Worm (Caenorhabditis elegans) whole organism, L4 larva: ENCODE measurements around the gene bra-1.

ENCODE experiments used
- D1046.2 ChIP-seq: fragments of 200-800 bp; sonication (Bioruptor generic); IDR thresholded peaks from 2 replicates; pipeline ENCODE4 v1.3.6; 2022; ENCODE audit warnings: missing genetic modification characterization, missing compliant biosample characterization
- R02D3.7 ChIP-seq: fragments of 150-350 bp; sonication (generic microtip); optimal IDR thresholded peaks from 3 replicates; lab custom pipeline; 2014; ENCODE audit warnings: missing biosample characterization, missing genetic modification characterization
- Y105C5A.15 ChIP-seq: fragments of 200-800 bp; sonication (Bioruptor generic); IDR thresholded peaks from 2 replicates; pipeline ENCODE4 v1.3.6; 2022; ENCODE audit warnings: missing genetic modification characterization, missing compliant biosample characterization
- ZK337.2 ChIP-seq: fragments of 200-800 bp; sonication (Bioruptor generic); IDR thresholded peaks from 2 replicates; pipeline ENCODE4 v1.3.6; 2022; ENCODE audit warnings: missing genetic modification reagents, missing genetic modification characterization, missing compliant biosample characterization
- ama-1 ChIP-seq: fragments of 150-350 bp; optimal IDR thresholded peaks from 2 replicates; lab custom pipeline; 2014; ENCODE audit warnings: inconsistent platforms, mixed read lengths
- arid-1 ChIP-seq: fragments of 200-800 bp; sonication (Bioruptor generic); conservative IDR thresholded peaks from 2 replicates; pipeline ENCODE4 v1.3.6; 2022; ENCODE audit warnings: missing genetic modification reagents, missing genetic modification characterization, missing compliant biosample characterization
- attf-4 ChIP-seq: sonication (generic microtip); optimal IDR thresholded peaks from 3 replicates; lab custom pipeline; 2017; ENCODE audit warnings: missing biosample characterization, missing genetic modification characterization
- ceh-32 ChIP-seq: sonication (generic microtip); optimal IDR thresholded peaks from 2 replicates; lab custom pipeline; 2016; ENCODE audit warnings: mild to moderate bottlenecking, missing genetic modification characterization, missing compliant biosample characterization; ENCODE audit not compliant: poor library complexity
- cey-2 ChIP-seq: sonication (generic microtip); optimal IDR thresholded peaks from 3 replicates; lab custom pipeline; 2017; ENCODE audit warnings: missing genetic modification characterization, mild to moderate bottlenecking, missing compliant biosample characterization, antibody characterized with exemption, borderline replicate concordance; ENCODE audit not compliant: insufficient read depth
- daf-16 ChIP-seq, 3 experiments: sonication (generic microtip); optimal IDR thresholded peaks; 2 replicates each; lab custom pipeline; 2016 to 2017; ENCODE audit warnings: missing genetic modification characterization in 3 of 3, missing genetic modification reagents in 3 of 3, mild to moderate bottlenecking in 2 of 3, missing compliant biosample characterization in 2 of 3, missing biosample characterization in 1 of 3, moderate library complexity in 1 of 3
- daf-19 ChIP-seq: fragments of 200-800 bp; sonication (Bioruptor generic); conservative IDR thresholded peaks from 2 replicates; pipeline ENCODE4 v1.3.6; 2022; ENCODE audit warnings: missing genetic modification characterization, missing compliant biosample characterization
- daf-8 ChIP-seq: fragments of 200-800 bp; sonication (Bioruptor generic); IDR thresholded peaks from 2 replicates; pipeline ENCODE4 v1.3.6; 2022; ENCODE audit warnings: missing genetic modification characterization, missing compliant biosample characterization
- dmd-8 ChIP-seq: fragments of 200-800 bp; sonication (Bioruptor generic); IDR thresholded peaks from 2 replicates; pipeline ENCODE4 v1.3.6; 2022; ENCODE audit warnings: missing genetic modification characterization, missing compliant biosample characterization
- dmd-9 ChIP-seq: fragments of 200-800 bp; sonication (Bioruptor generic); IDR thresholded peaks from 2 replicates; pipeline ENCODE4 v1.3.6; 2022; ENCODE audit warnings: missing genetic modification reagents, missing genetic modification characterization, missing compliant biosample characterization
- dpl-1 ChIP-seq: fragments of 150-350 bp; optimal IDR thresholded peaks from 2 replicates; lab custom pipeline; 2014; ENCODE audit warnings: missing biosample characterization, missing genetic modification reagents, missing genetic modification characterization
- fkh-10 ChIP-seq: fragments of 150-350 bp; optimal IDR thresholded peaks from 2 replicates; lab custom pipeline; 2014; ENCODE audit warnings: missing biosample characterization, missing genetic modification reagents, missing genetic modification characterization
- hmg-1.1 ChIP-seq: fragments of 200-800 bp; sonication (Bioruptor generic); IDR thresholded peaks from 2 replicates; pipeline ENCODE4 v1.3.6; 2022; ENCODE audit warnings: missing genetic modification reagents, missing genetic modification characterization, missing compliant biosample characterization
- lin-1 ChIP-seq: fragments of 200-800 bp; sonication (Bioruptor generic); IDR thresholded peaks from 2 replicates; pipeline ENCODE4 v1.3.6; 2022; ENCODE audit warnings: missing genetic modification reagents, missing genetic modification characterization, missing compliant biosample characterization
- lin-13 ChIP-seq: fragments of 150-350 bp; optimal IDR thresholded peaks from 2 replicates; lab custom pipeline; 2014; ENCODE audit warnings: missing biosample characterization, missing genetic modification reagents, missing genetic modification characterization
- lin-15B ChIP-seq: fragments of 150-350 bp; sonication (generic microtip); optimal IDR thresholded peaks from 3 replicates; lab custom pipeline; 2014; ENCODE audit warnings: missing biosample characterization, missing genetic modification characterization
- lin-29 ChIP-seq: fragments of 200-800 bp; sonication (Bioruptor generic); IDR thresholded peaks from 2 replicates; pipeline ENCODE4 v1.3.6; 2022; ENCODE audit warnings: missing genetic modification reagents, missing genetic modification characterization, missing compliant biosample characterization
- lin-38 ChIP-seq: fragments of 200-800 bp; sonication (Bioruptor generic); IDR thresholded peaks from 2 replicates; pipeline ENCODE4 v1.3.6; 2022; ENCODE audit warnings: missing genetic modification reagents, missing genetic modification characterization, missing compliant biosample characterization
- lin-39 ChIP-seq: fragments of 150-350 bp; optimal IDR thresholded peaks from 2 replicates; lab custom pipeline; 2014; ENCODE audit warnings: missing biosample characterization, missing genetic modification reagents, missing genetic modification characterization
- lsy-2 ChIP-seq, 2 experiments: fragments of 150-350 bp in 1 of 2; sonication (generic microtip) in 1 of 2; optimal IDR thresholded peaks; 2 replicates each; lab custom pipeline; 2014 to 2017; ENCODE audit warnings: missing biosample characterization in 2 of 2, missing genetic modification characterization in 2 of 2
- mdl-1 ChIP-seq, 2 experiments: fragments of 150-350 bp in 1 of 2; sonication (generic microtip) in 1 of 2; optimal IDR thresholded peaks; 2 replicates each; lab custom pipeline; 2014 to 2017; ENCODE audit warnings: missing biosample characterization in 2 of 2, missing genetic modification characterization in 2 of 2
- mep-1 ChIP-seq: fragments of 150-350 bp; sonication (generic microtip); optimal IDR thresholded peaks from 3 replicates; lab custom pipeline; 2014; ENCODE audit warnings: missing biosample characterization, missing genetic modification characterization
- mes-2 ChIP-seq: sonication (generic microtip); optimal IDR thresholded peaks from 2 replicates; lab custom pipeline; 2016; ENCODE audit warnings: missing genotype, mild to moderate bottlenecking, missing genetic modification characterization, missing compliant biosample characterization; ENCODE audit not compliant: poor library complexity, severe bottlenecking
- mxl-3 ChIP-seq: fragments of 200-800 bp; sonication (Bioruptor generic); optimal IDR thresholded peaks from 2 replicates; lab custom pipeline; 2018; ENCODE audit warnings: mild to moderate bottlenecking, missing genetic modification characterization, missing compliant biosample characterization
- nhr-10 ChIP-seq: fragments of 150-350 bp; optimal IDR thresholded peaks from 2 replicates; lab custom pipeline; 2014; ENCODE audit warnings: missing biosample characterization, missing genetic modification characterization
- nhr-102 ChIP-seq: sonication (generic microtip); optimal IDR thresholded peaks from 2 replicates; lab custom pipeline; 2016; ENCODE audit warnings: mild to moderate bottlenecking, missing genetic modification characterization, moderate library complexity, missing compliant biosample characterization
- nhr-111 ChIP-seq: fragments of 200-800 bp; sonication (Bioruptor generic); optimal IDR thresholded peaks from 2 replicates; lab custom pipeline; 2018; ENCODE audit warnings: mild to moderate bottlenecking, missing genetic modification characterization, missing compliant biosample characterization
- nhr-41 ChIP-seq: fragments of 200-800 bp; sonication (Bioruptor generic); IDR thresholded peaks from 2 replicates; pipeline ENCODE4 v1.3.6; 2022; ENCODE audit warnings: missing genetic modification reagents, missing genetic modification characterization, missing compliant biosample characterization
- nhr-76 ChIP-seq: fragments of 150-350 bp; optimal IDR thresholded peaks from 2 replicates; lab custom pipeline; 2014; ENCODE audit warnings: missing biosample characterization, missing genetic modification characterization
- pha-4 ChIP-seq, 2 experiments: fragments of 150-350 bp in 1 of 2; fragments of 200-800 bp in 1 of 2; sonication (Bioruptor generic) in 1 of 2; IDR thresholded peaks in 1 of 2; optimal IDR thresholded peaks in 1 of 2; 2 replicates each; pipeline versions ENCODE4 v1.3.6 to Lab custom; 2014 to 2022; ENCODE audit warnings: missing genetic modification characterization in 2 of 2, missing genetic modification reagents in 2 of 2, missing biosample characterization in 1 of 2, missing compliant biosample characterization in 1 of 2
- php-3 ChIP-seq: fragments of 200-800 bp; sonication (Bioruptor generic); IDR thresholded peaks from 2 replicates; pipeline ENCODE4 v1.3.6; 2022; ENCODE audit warnings: missing genetic modification reagents, missing genetic modification characterization, missing compliant biosample characterization
- sdz-12 ChIP-seq: fragments of 200-800 bp; sonication (Bioruptor generic); optimal IDR thresholded peaks from 2 replicates; lab custom pipeline; 2018; ENCODE audit warnings: mild to moderate bottlenecking, missing genetic modification characterization, missing compliant biosample characterization
- set-16 ChIP-seq: fragments of 200-800 bp; sonication (Bioruptor generic); IDR thresholded peaks from 2 replicates; pipeline ENCODE4 v1.3.6; 2022; ENCODE audit warnings: missing genetic modification reagents, missing genetic modification characterization, missing compliant biosample characterization
- skn-1 ChIP-seq: fragments of 150-350 bp; optimal IDR thresholded peaks from 2 replicates; lab custom pipeline; 2014; ENCODE audit warnings: missing biosample characterization, missing genetic modification characterization
- snpc-4 ChIP-seq: fragments of 150-350 bp; optimal IDR thresholded peaks from 2 replicates; lab custom pipeline; 2014; ENCODE audit warnings: missing biosample characterization, missing genetic modification characterization
- spr-3 ChIP-seq: fragments of 200-800 bp; sonication (Bioruptor generic); optimal IDR thresholded peaks from 2 replicates; lab custom pipeline; 2018; ENCODE audit warnings: mild to moderate bottlenecking, missing genetic modification characterization, missing compliant biosample characterization
- tag-97 ChIP-seq: fragments of 200-800 bp; sonication (Bioruptor generic); IDR thresholded peaks from 2 replicates; pipeline ENCODE4 v1.3.6; 2022; ENCODE audit warnings: missing genetic modification characterization, missing compliant biosample characterization
- unc-62 ChIP-seq, 3 experiments: fragments of 150-350 bp in 1 of 3; sonication (generic microtip); optimal IDR thresholded peaks in 2 of 3; peaks in 1 of 3; 1 replicate in 1 of 3; 2 replicates in 2 of 3; lab custom pipeline; 2014 to 2017; ENCODE audit warnings: missing biosample characterization in 3 of 3, missing genetic modification characterization in 3 of 3, missing genetic modification reagents in 3 of 3, missing genotype in 1 of 3
- zfp-2 ChIP-seq: sonication (generic microtip); optimal IDR thresholded peaks from 2 replicates; lab custom pipeline; 2016; ENCODE audit warnings: mild to moderate bottlenecking, missing genetic modification characterization, missing compliant biosample characterization

Gene bra-1

ce11 chrX:13591953-13592352, 6.3 kb upstream of the bra-1 start:
- no peak for TF ChIP-seq lin-1 (GFP tag; lab: Robert Waterston, UW)
- TF ChIP-seq ZK337.2 (GFP tag; lab: Robert Waterston, UW): no peak
- no peak for TF ChIP-seq nhr-10 (tag; lab: Kevin White, UChicago)
- 0 out of 2 replicates have a peak, but pooled peaks have one; percentile 47 for TF ChIP-seq php-3
- TF ChIP-seq pha-4 (GFP tag; IDR thresholded peaks at IDR 0.05; lab: Robert Waterston, UW): peak; percentile 57; the same call in 1 of the 2 replicates
- no peak for TF ChIP-seq pha-4 (tag; optimal IDR thresholded peaks at IDR 0.05; lab: Kevin White, UChicago)
- TF ChIP-seq set-16 (GFP tag; lab: Robert Waterston, UW): peak; percentile 99
- no peak for TF ChIP-seq lsy-2 (tag; optimal IDR thresholded peaks at IDR 0.05; lab: Kevin White, UChicago)

- TF ChIP-seq skn-1 (tag; lab: Kevin White, UChicago): no peak
- TF ChIP-seq lin-13 (GFP tag; lab: Kevin White, UChicago): no peak
- TF ChIP-seq D1046.2 (GFP tag; lab: Robert Waterston, UW): no peak
- TF ChIP-seq arid-1 (GFP tag; lab: Robert Waterston, UW): no peak
- no peak for TF ChIP-seq lin-38
Measured at ce11 chrX:13592367-13592766, 5.9 kb upstream of the bra-1 start, which contains the start of gene F54B11.4. Gene F54B11.4, plus strand, starts transcription at chrX:13592667.

ce11 chrX:13596003-13596767, 2.1 kb upstream of the bra-1 start, which contains the start of gene F54B11.5:
Gene F54B11.5, minus strand, starts transcription at chrX:13596068.
- TF ChIP-seq fkh-10 (no peak), pha-4 (GFP tag; IDR thresholded peaks at IDR 0.05; lab: Robert Waterston, UW) (no peak), pha-4 (tag; optimal IDR thresholded peaks at IDR 0.05; lab: Kevin White, UChicago) (no peak), daf-16 (GFP tag; optimal IDR thresholded peaks at IDR 0.05; lab: Kevin White, UChicago) (no peak), daf-16 (tag; optimal IDR thresholded peaks at IDR 0.05; lab: Kevin White, UChicago) (peak; percentile 44), R02D3.7 (tag; lab: Kevin White, UChicago) (no peak), nhr-10 (tag; lab: Kevin White, UChicago) (no peak), D1046.2 (GFP tag; lab: Robert Waterston, UW) (no peak), sdz-12 (no peak), nhr-102 (tag; lab: Kevin White, UChicago) (no peak), ZK337.2 (GFP tag; lab: Robert Waterston, UW) (no peak), Y105C5A.15 (GFP tag; lab: Robert Waterston, UW) (no peak), zfp-2 (tag; lab: Kevin White, UChicago) (no peak), lin-15B (tag; lab: Kevin White, UChicago) (no peak), daf-19 (no peak), nhr-41 (GFP tag; lab: Robert Waterston, UW) (no peak), dmd-9 (GFP tag; lab: Robert Waterston, UW) (no peak), mdl-1 (tag; optimal IDR thresholded peaks at IDR 0.05; lab: Kevin White, UChicago) (peak in 1 of 2 experiments; percentile 25), ceh-32 (no peak), daf-8 (GFP tag; lab: Robert Waterston, UW) (no peak), spr-3 (GFP tag; lab: Kevin White, UChicago) (no peak), unc-62 (GFP tag; optimal IDR thresholded peaks at IDR 0.05 in 1 of 2; lab: Kevin White, UChicago) (no peak), unc-62 (tag; optimal IDR thresholded peaks at IDR 0.05; lab: Kevin White, UChicago) (no peak), dpl-1 (peak; percentile 34), hmg-1.1 (GFP tag; lab: Robert Waterston, UW) (peak; percentile 51; the same call in 1 of the 2 replicates), mxl-3 (no peak), set-16 (GFP tag; lab: Robert Waterston, UW) (no peak), tag-97 (no peak), snpc-4 (tag; lab: Kevin White, UChicago) (no peak), arid-1 (GFP tag; lab: Robert Waterston, UW) (no peak), ama-1 (lab: Kevin White, UChicago) (no peak), mes-2 (tag; lab: Kevin White, UChicago) (peak; percentile 60), nhr-76 (tag; lab: Kevin White, UChicago) (no peak), dmd-8 (GFP tag; lab: Robert Waterston, UW) (no peak), nhr-111 (GFP tag; lab: Kevin White, UChicago) (no peak), lin-29 (no peak), cey-2 (tag; lab: Kevin White, UChicago) (no peak), mep-1 (tag; lab: Kevin White, UChicago) (peak; percentile 59), attf-4 (tag; lab: Kevin White, UChicago) (no peak), lin-39 (no peak)
